Fruit fly (Drosophila melanogaster): ENCODE results near the gene CG12268.
A peak's percentile ranks its signal among the peaks of the same experiment; 100 is the strongest.

The CG12268 gene

DNA sequence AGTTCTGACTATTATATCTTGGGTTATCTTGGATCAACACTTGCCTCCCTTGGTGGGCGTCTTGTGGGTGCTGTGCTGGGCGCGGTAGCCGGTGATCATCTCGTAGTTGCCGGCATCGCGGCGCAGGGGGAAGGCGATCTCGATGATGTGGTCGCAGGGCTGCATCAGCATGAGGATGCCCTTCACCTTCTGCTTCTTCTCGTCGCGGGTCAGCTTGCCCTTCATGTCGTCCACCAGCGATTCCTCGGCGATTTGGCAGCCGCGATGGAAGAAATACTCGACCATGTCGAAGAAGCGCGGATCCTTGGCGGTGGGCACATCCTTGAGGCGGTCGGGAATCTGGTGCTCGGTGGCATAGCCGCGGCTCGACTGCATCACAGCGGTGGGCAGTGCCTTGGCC is 5.7 kb downstream of the CG12268 start (continued):
- TF ChIP-seq Med (GFP tag) (no peak), Hr51 (GFP tag; optimal IDR thresholded peaks at IDR 0.05) (no peak), btn (GFP tag; optimal IDR thresholded peaks at IDR 0.05) (no peak), Fer2 (tag; optimal IDR thresholded peaks at IDR 0.05) (no peak), mld (GFP tag; IDR thresholded peaks at IDR 0.05; ENCODE audit: partially characterized antibody) (no peak), Aef1 (GFP tag; IDR thresholded peaks at IDR 0.05) (no peak), Antp (GFP tag; optimal IDR thresholded peaks at IDR 0.05) (peak; percentile 27), seq (GFP tag; IDR thresholded peaks at IDR 0.05) (no peak), CG13296 (GFP tag; optimal IDR thresholded peaks at IDR 0.05) (no peak), CG7357 (GFP tag; IDR thresholded peaks at IDR 0.05) (no peak), pan (optimal IDR thresholded peaks at IDR 0.05) (no peak), pan (GFP tag; optimal IDR thresholded peaks at IDR 0.05 in 1 of 2, IDR thresholded peaks at IDR 0.05 in 1 of 2) (no peak), CG18011 (GFP tag; optimal IDR thresholded peaks at IDR 0.05) (no peak), CG11093 (GFP tag; IDR thresholded peaks at IDR 0.05) (0 out of 3 replicates have a peak, but pooled peaks have one; percentile 23), Camta (GFP tag; optimal IDR thresholded peaks at IDR 0.05) (peak; percentile 26), emc (GFP tag; optimal IDR thresholded peaks at IDR 0.05) (no peak), Kr (GFP tag; optimal IDR thresholded peaks at IDR 0.05) (no peak), nerfin-2 (GFP tag; IDR thresholded peaks at IDR 0.05; ENCODE audit: partially characterized antibody) (no peak), E2f2 (GFP tag; IDR thresholded peaks at IDR 0.05) (no peak), ham (GFP tag; IDR thresholded peaks at IDR 0.05) (no peak), CG12219 (GFP tag; optimal IDR thresholded peaks at IDR 0.05) (no peak), lov (optimal IDR thresholded peaks at IDR 0.05) (no peak), lov (GFP tag; IDR thresholded peaks at IDR 0.05) (no peak), prd (optimal IDR thresholded peaks at IDR 0.05) (no peak), prd (GFP tag; IDR thresholded peaks at IDR 0.05) (0 out of 3 replicates have a peak, but pooled peaks have one; percentile 13), CG9215 (GFP tag; IDR thresholded peaks at IDR 0.05) (no peak), CHES-1-like (GFP tag; optimal IDR thresholded peaks at IDR 0.05) (peak; percentile 10)

DNA sequence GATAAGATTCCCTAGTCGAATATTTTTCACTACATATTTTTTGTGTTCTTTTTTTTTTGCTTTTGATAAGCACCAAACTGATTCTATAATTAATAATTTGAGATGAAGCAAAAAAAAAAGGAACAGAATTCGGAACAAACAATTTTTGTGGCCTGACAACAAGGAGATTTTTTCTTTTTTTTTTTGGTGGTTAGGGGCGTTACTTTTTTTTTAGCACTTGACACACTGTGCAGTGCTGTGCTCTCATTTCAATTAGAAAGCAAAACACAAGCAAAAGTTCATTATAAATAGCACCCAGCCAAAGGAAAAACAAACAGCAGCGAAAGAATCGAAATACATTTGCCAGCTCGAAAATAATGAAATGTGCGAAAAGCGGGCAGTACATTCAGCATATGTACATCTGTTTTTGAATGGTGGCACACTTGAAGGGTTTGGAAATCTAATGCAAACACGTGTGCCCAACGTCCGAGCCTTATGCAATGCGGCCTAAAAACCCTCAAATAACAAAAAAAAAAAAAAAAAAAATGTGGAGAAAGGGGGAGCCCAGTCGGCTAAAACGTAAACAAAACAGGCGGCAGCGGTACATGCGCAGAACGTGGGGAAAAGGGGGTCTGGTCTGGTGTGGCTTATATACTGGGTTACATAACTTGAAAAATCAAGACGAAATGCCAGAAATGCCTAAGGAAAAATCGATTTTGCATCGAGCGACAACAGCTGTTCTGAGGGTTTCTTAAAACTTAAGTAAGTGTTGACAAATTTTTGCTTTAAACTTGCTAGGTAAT is 6.4 kb downstream of the CG12268 start:
- peak; percentile 48 for TF ChIP-seq PHDP (tag; optimal IDR thresholded peaks at IDR 0.05)
- TF ChIP-seq CG5245 (GFP tag; optimal IDR thresholded peaks at IDR 0.05) = no peak
- no peak for TF ChIP-seq phol (tag; optimal IDR thresholded peaks at IDR 0.05)
- TF ChIP-seq CG17385 (GFP tag; optimal IDR thresholded peaks at IDR 0.05) = peak; percentile 49
- peak; percentile 58 for TF ChIP-seq CG30403 (GFP tag; optimal IDR thresholded peaks at IDR 0.05)
- peak; percentile 30 for TF ChIP-seq CG4328 (GFP tag; optimal IDR thresholded peaks at IDR 0.05)
- TF ChIP-seq CG12071 (GFP tag; optimal IDR thresholded peaks at IDR 0.05) = no peak
- peak; percentile 20 for TF ChIP-seq pum (GFP tag; optimal IDR thresholded peaks at IDR 0.05)
- peak; percentile 8 for TF ChIP-seq fd96Cb (tag; optimal IDR thresholded peaks at IDR 0.05)
- TF ChIP-seq Antp (GFP tag; optimal IDR thresholded peaks at IDR 0.05) = peak; percentile 44
- 0 out of 3 replicates have a peak, but pooled peaks have one; percentile 34 for TF ChIP-seq CG17361 (GFP tag; IDR thresholded peaks at IDR 0.05)
- TF ChIP-seq seq (GFP tag; IDR thresholded peaks at IDR 0.05) = peak; percentile 29; the same call in 1 of the 2 replicates
- peak; percentile 20; the same call in 1 of the 2 replicates for TF ChIP-seq CG11247 (GFP tag; IDR thresholded peaks at IDR 0.05)
- peak; percentile 31 for TF ChIP-seq twi (tag; optimal IDR thresholded peaks at IDR 0.05)
- TF ChIP-seq Hey (tag; optimal IDR thresholded peaks at IDR 0.05) = no peak
- no peak; the same call in 1 of the 2 replicates for TF ChIP-seq aop (GFP tag; IDR thresholded peaks at IDR 0.05)
- peak; percentile 38; the same call in 1 of the 2 replicates for TF ChIP-seq CG9215 (GFP tag; IDR thresholded peaks at IDR 0.05)
- TF ChIP-seq Bgb (GFP tag; IDR thresholded peaks at IDR 0.05; ENCODE audit: partially characterized antibody) = no peak
- peak; percentile 43 for TF ChIP-seq Xbp1 (GFP tag; optimal IDR thresholded peaks at IDR 0.05)
- peak; percentile 30 for TF ChIP-seq ERR (GFP tag; optimal IDR thresholded peaks at IDR 0.05)
- TF ChIP-seq CG9932 (GFP tag; IDR thresholded peaks at IDR 0.05) = peak; percentile 74
- TF ChIP-seq ATbp (GFP tag; optimal IDR thresholded peaks at IDR 0.05) = peak; percentile 1
- peak; percentile 18; the same call in 1 of the 2 replicates for TF ChIP-seq E2f2 (GFP tag; IDR thresholded peaks at IDR 0.05)
- peak; percentile 52 for TF ChIP-seq Ptx1 (GFP tag; IDR thresholded peaks at IDR 0.05)
- TF ChIP-seq sens (GFP tag) = peak; percentile 92
- TF ChIP-seq CG18262 (tag; optimal IDR thresholded peaks at IDR 0.05) = peak; percentile 19
- TF ChIP-seq Hmr (GFP tag; optimal IDR thresholded peaks at IDR 0.05) = peak; percentile 54

Data from whole organism, embryonic.